Worm (Caenorhabditis elegans) whole organism, L4 larva: ENCODE results near the gene K01A2.6.

ENCODE experiments used
- D1046.2 ChIP-seq: fragments of 200-800 bp; sonication (Bioruptor generic); IDR thresholded peaks from 2 replicates; pipeline ENCODE4 v1.3.6; 2022; ENCODE audit warnings: missing genetic modification characterization, missing compliant biosample characterization
- F37D6.2 ChIP-seq: sonication (generic microtip); optimal IDR thresholded peaks from 2 replicates; lab custom pipeline; 2016; ENCODE audit warnings: mild to moderate bottlenecking, missing genetic modification characterization, missing compliant biosample characterization
- R02D3.7 ChIP-seq: fragments of 150-350 bp; sonication (generic microtip); optimal IDR thresholded peaks from 3 replicates; lab custom pipeline; 2014; ENCODE audit warnings: missing biosample characterization, missing genetic modification characterization
- T26A8.4 ChIP-seq: fragments of 200-800 bp; sonication (Bioruptor generic); IDR thresholded peaks from 2 replicates; pipeline ENCODE4 v1.3.6; 2022; ENCODE audit warnings: missing genetic modification characterization, missing compliant biosample characterization
- Y48G9A.11 ChIP-seq: fragments of 200-800 bp; sonication (Bioruptor generic); IDR thresholded peaks from 2 replicates; pipeline ENCODE4 v1.3.6; 2022; ENCODE audit warnings: missing genetic modification reagents, missing genetic modification characterization, missing compliant biosample characterization
- Y5F2A.4 ChIP-seq: fragments of 200-800 bp; sonication (Bioruptor generic); optimal IDR thresholded peaks from 2 replicates; lab custom pipeline; 2018; ENCODE audit warnings: mild to moderate bottlenecking, missing genetic modification characterization, missing compliant biosample characterization
- Y75B8A.6 ChIP-seq: fragments of 200-800 bp; sonication (Bioruptor generic); IDR thresholded peaks from 2 replicates; pipeline ENCODE4 v1.3.6; 2022; ENCODE audit warnings: missing genetic modification reagents, missing genetic modification characterization, missing compliant biosample characterization
- ZK337.2 ChIP-seq: fragments of 200-800 bp; sonication (Bioruptor generic); IDR thresholded peaks from 2 replicates; pipeline ENCODE4 v1.3.6; 2022; ENCODE audit warnings: missing genetic modification reagents, missing genetic modification characterization, missing compliant biosample characterization
- aly-2 ChIP-seq: sonication (generic microtip); optimal IDR thresholded peaks from 2 replicates; lab custom pipeline; 2018; ENCODE audit warnings: missing biosample characterization, missing genetic modification characterization
- arid-1 ChIP-seq: fragments of 200-800 bp; sonication (Bioruptor generic); conservative IDR thresholded peaks from 2 replicates; pipeline ENCODE4 v1.3.6; 2022; ENCODE audit warnings: missing genetic modification reagents, missing genetic modification characterization, missing compliant biosample characterization
- attf-4 ChIP-seq: sonication (generic microtip); optimal IDR thresholded peaks from 3 replicates; lab custom pipeline; 2017; ENCODE audit warnings: missing biosample characterization, missing genetic modification characterization
- ceh-32 ChIP-seq: sonication (generic microtip); optimal IDR thresholded peaks from 2 replicates; lab custom pipeline; 2016; ENCODE audit warnings: mild to moderate bottlenecking, missing genetic modification characterization, missing compliant biosample characterization; ENCODE audit not compliant: poor library complexity
- ceh-44 ChIP-seq: fragments of 200-800 bp; sonication (Bioruptor generic); IDR thresholded peaks from 2 replicates; pipeline ENCODE4 v1.3.6; 2022; ENCODE audit warnings: missing genetic modification reagents, missing genetic modification characterization, missing compliant biosample characterization
- ctbp-1 ChIP-seq: fragments of 200-800 bp; sonication (Bioruptor generic); IDR thresholded peaks from 2 replicates; pipeline ENCODE4 v1.3.6; 2022; ENCODE audit warnings: missing genetic modification reagents, missing genetic modification characterization, missing compliant biosample characterization
- daf-16 ChIP-seq, 3 experiments: sonication (generic microtip); optimal IDR thresholded peaks; 2 replicates each; lab custom pipeline; 2016 to 2017; ENCODE audit warnings: missing genetic modification characterization in 3 of 3, missing genetic modification reagents in 3 of 3, mild to moderate bottlenecking in 2 of 3, missing compliant biosample characterization in 2 of 3, missing biosample characterization in 1 of 3, moderate library complexity in 1 of 3
- daf-19 ChIP-seq: fragments of 200-800 bp; sonication (Bioruptor generic); conservative IDR thresholded peaks from 2 replicates; pipeline ENCODE4 v1.3.6; 2022; ENCODE audit warnings: missing genetic modification characterization, missing compliant biosample characterization
- daf-8 ChIP-seq: fragments of 200-800 bp; sonication (Bioruptor generic); IDR thresholded peaks from 2 replicates; pipeline ENCODE4 v1.3.6; 2022; ENCODE audit warnings: missing genetic modification characterization, missing compliant biosample characterization
- dmd-8 ChIP-seq: fragments of 200-800 bp; sonication (Bioruptor generic); IDR thresholded peaks from 2 replicates; pipeline ENCODE4 v1.3.6; 2022; ENCODE audit warnings: missing genetic modification characterization, missing compliant biosample characterization
- dpl-1 ChIP-seq: fragments of 150-350 bp; optimal IDR thresholded peaks from 2 replicates; lab custom pipeline; 2014; ENCODE audit warnings: missing biosample characterization, missing genetic modification reagents, missing genetic modification characterization
- hlh-30 ChIP-seq: sonication (generic microtip); optimal IDR thresholded peaks from 2 replicates; lab custom pipeline; 2017; ENCODE audit warnings: antibody characterized with exemption, mild to moderate bottlenecking, missing genetic modification characterization, missing compliant biosample characterization; ENCODE audit not compliant: insufficient read depth
- hmg-1.1 ChIP-seq: fragments of 200-800 bp; sonication (Bioruptor generic); IDR thresholded peaks from 2 replicates; pipeline ENCODE4 v1.3.6; 2022; ENCODE audit warnings: missing genetic modification reagents, missing genetic modification characterization, missing compliant biosample characterization
- jun-1 ChIP-seq: fragments of 150-350 bp; optimal IDR thresholded peaks from 2 replicates; lab custom pipeline; 2014; ENCODE audit warnings: missing biosample characterization, missing genetic modification reagents, missing genetic modification characterization
- lin-15B ChIP-seq: fragments of 150-350 bp; sonication (generic microtip); optimal IDR thresholded peaks from 3 replicates; lab custom pipeline; 2014; ENCODE audit warnings: missing biosample characterization, missing genetic modification characterization
- lin-29 ChIP-seq: fragments of 200-800 bp; sonication (Bioruptor generic); IDR thresholded peaks from 2 replicates; pipeline ENCODE4 v1.3.6; 2022; ENCODE audit warnings: missing genetic modification reagents, missing genetic modification characterization, missing compliant biosample characterization
- lin-38 ChIP-seq: fragments of 200-800 bp; sonication (Bioruptor generic); IDR thresholded peaks from 2 replicates; pipeline ENCODE4 v1.3.6; 2022; ENCODE audit warnings: missing genetic modification reagents, missing genetic modification characterization, missing compliant biosample characterization
- lir-3 ChIP-seq: sonication (generic microtip); optimal IDR thresholded peaks from 2 replicates; lab custom pipeline; 2016; ENCODE audit warnings: mild to moderate bottlenecking, missing genetic modification characterization, missing compliant biosample characterization
- madf-9 ChIP-seq: fragments of 200-800 bp; sonication (Bioruptor generic); conservative IDR thresholded peaks from 2 replicates; pipeline ENCODE4 v1.3.6; 2022; ENCODE audit warnings: missing genetic modification reagents, missing genetic modification characterization, missing compliant biosample characterization
- nhr-102 ChIP-seq: sonication (generic microtip); optimal IDR thresholded peaks from 2 replicates; lab custom pipeline; 2016; ENCODE audit warnings: mild to moderate bottlenecking, missing genetic modification characterization, moderate library complexity, missing compliant biosample characterization
- nhr-11 ChIP-seq: fragments of 150-350 bp; optimal IDR thresholded peaks from 2 replicates; lab custom pipeline; 2014; ENCODE audit warnings: missing biosample characterization, missing genetic modification characterization
- nhr-111 ChIP-seq: fragments of 200-800 bp; sonication (Bioruptor generic); optimal IDR thresholded peaks from 2 replicates; lab custom pipeline; 2018; ENCODE audit warnings: mild to moderate bottlenecking, missing genetic modification characterization, missing compliant biosample characterization
- nhr-237 ChIP-seq: sonication (generic microtip); optimal IDR thresholded peaks from 2 replicates; lab custom pipeline; 2017; ENCODE audit warnings: missing biosample characterization, missing genetic modification characterization
- nhr-25 ChIP-seq: sonication (generic microtip); optimal IDR thresholded peaks from 2 replicates; lab custom pipeline; 2017; ENCODE audit warnings: missing genetic modification characterization, mild to moderate bottlenecking, missing compliant biosample characterization, antibody characterized with exemption, moderate library complexity, borderline replicate concordance; ENCODE audit not compliant: insufficient read depth
- nhr-41 ChIP-seq: fragments of 200-800 bp; sonication (Bioruptor generic); IDR thresholded peaks from 2 replicates; pipeline ENCODE4 v1.3.6; 2022; ENCODE audit warnings: missing genetic modification reagents, missing genetic modification characterization, missing compliant biosample characterization
- nhr-42 ChIP-seq: fragments of 200-800 bp; sonication (Bioruptor generic); IDR thresholded peaks from 2 replicates; pipeline ENCODE4 v1.3.6; 2022; ENCODE audit warnings: missing genetic modification characterization, missing compliant biosample characterization
- nhr-76 ChIP-seq: fragments of 150-350 bp; optimal IDR thresholded peaks from 2 replicates; lab custom pipeline; 2014; ENCODE audit warnings: missing biosample characterization, missing genetic modification characterization
- rbr-2 ChIP-seq: sonication (generic microtip); optimal IDR thresholded peaks from 2 replicates; lab custom pipeline; 2016; ENCODE audit warnings: missing genotype, missing genetic modification characterization, missing compliant biosample characterization
- sdz-12 ChIP-seq: fragments of 200-800 bp; sonication (Bioruptor generic); optimal IDR thresholded peaks from 2 replicates; lab custom pipeline; 2018; ENCODE audit warnings: mild to moderate bottlenecking, missing genetic modification characterization, missing compliant biosample characterization
- snpc-1.2 ChIP-seq: fragments of 200-800 bp; sonication (Bioruptor generic); IDR thresholded peaks from 2 replicates; pipeline ENCODE4 v1.3.6; 2022; ENCODE audit warnings: missing genetic modification reagents, missing genetic modification characterization, missing compliant biosample characterization
- tag-97 ChIP-seq: fragments of 200-800 bp; sonication (Bioruptor generic); IDR thresholded peaks from 2 replicates; pipeline ENCODE4 v1.3.6; 2022; ENCODE audit warnings: missing genetic modification characterization, missing compliant biosample characterization
- unc-39 ChIP-seq: sonication (generic microtip); optimal IDR thresholded peaks from 2 replicates; lab custom pipeline; 2017; ENCODE audit warnings: missing biosample characterization, missing genetic modification characterization
- unc-62 ChIP-seq, 3 experiments: fragments of 150-350 bp in 1 of 3; sonication (generic microtip); optimal IDR thresholded peaks in 2 of 3; peaks in 1 of 3; 1 replicate in 1 of 3; 2 replicates in 2 of 3; lab custom pipeline; 2014 to 2017; ENCODE audit warnings: missing biosample characterization in 3 of 3, missing genetic modification characterization in 3 of 3, missing genetic modification reagents in 3 of 3, missing genotype in 1 of 3
- zag-1 ChIP-seq: fragments of 150-350 bp; optimal IDR thresholded peaks from 2 replicates; lab custom pipeline; 2014; ENCODE audit warnings: missing biosample characterization, missing genetic modification characterization
- zip-2 ChIP-seq: fragments of 150-350 bp; optimal IDR thresholded peaks from 2 replicates; lab custom pipeline; 2014; ENCODE audit warnings: missing biosample characterization, missing genetic modification characterization
- ztf-11 ChIP-seq: fragments of 150-350 bp; optimal IDR thresholded peaks from 2 replicates; lab custom pipeline; 2014; ENCODE audit warnings: missing biosample characterization, missing genetic modification characterization

K01A2.6 gene

ce11 chrII:286551-286724 lies 13.3 kb upstream of the K01A2.6 start, which contains the start of gene misc-1:
Gene misc-1 (plus strand): TSS chrII:286625.
- TF ChIP-seq ceh-44 (GFP tag; lab: Robert Waterston, UW) (no peak), zip-2 (tag; lab: Kevin White, UChicago) (no peak), attf-4 (tag; lab: Kevin White, UChicago) (no peak), ceh-32 (tag; lab: Kevin White, UChicago) (no peak), nhr-41 (GFP tag; lab: Robert Waterston, UW) (no peak), lin-38 (GFP tag; lab: Robert Waterston, UW) (no peak), nhr-11 (tag; lab: Kevin White, UChicago) (no peak), dpl-1 (GFP tag; lab: Kevin White, UChicago) (no peak)

- 0 out of 2 replicates have a peak, but pooled peaks have one; percentile 14 for TF ChIP-seq snpc-1.2 (GFP tag; lab: Robert Waterston, UW)
- peak; percentile 46; the same call in 1 of the 2 replicates for TF ChIP-seq T26A8.4 (GFP tag; lab: Robert Waterston, UW)
- TF ChIP-seq dpl-1 (GFP tag; lab: Kevin White, UChicago): no peak
- peak; percentile 23 for TF ChIP-seq sdz-12 (GFP tag; lab: Kevin White, UChicago)
- TF ChIP-seq nhr-42: peak; percentile 61; the same call in 1 of the 2 replicates
Observed at ce11 chrII:288705-289205, 11.0 kb upstream of the K01A2.6 start, which contains the start of gene mrpl-41. Gene mrpl-41 (plus strand): TSS chrII:288939.

- TF ChIP-seq Y48G9A.11 (GFP tag; lab: Robert Waterston, UW): no peak
- no peak for TF ChIP-seq aly-2 (tag; lab: Kevin White, UChicago)
- TF ChIP-seq nhr-25 (tag; lab: Kevin White, UChicago): no peak
- no peak for TF ChIP-seq daf-16 (GFP tag; optimal IDR thresholded peaks at IDR 0.05; lab: Kevin White, UChicago)
- TF ChIP-seq daf-16 (tag; optimal IDR thresholded peaks at IDR 0.05; lab: Kevin White, UChicago): no peak
- TF ChIP-seq tag-97: no peak
- no peak for TF ChIP-seq nhr-11 (tag; lab: Kevin White, UChicago)
- TF ChIP-seq nhr-237 (tag; lab: Kevin White, UChicago): no peak
- TF ChIP-seq Y75B8A.6 (GFP tag; lab: Robert Waterston, UW): no peak
- TF ChIP-seq F37D6.2: no peak
- TF ChIP-seq nhr-102 (tag; lab: Kevin White, UChicago): no peak
- TF ChIP-seq T26A8.4 (GFP tag; lab: Robert Waterston, UW): no peak
- no peak for TF ChIP-seq zag-1 (tag; lab: Kevin White, UChicago)
- no peak for TF ChIP-seq lir-3 (tag; lab: Kevin White, UChicago)
- no peak for TF ChIP-seq dmd-8 (GFP tag; lab: Robert Waterston, UW)
- no peak for TF ChIP-seq ztf-11
- TF ChIP-seq daf-19: no peak
- TF ChIP-seq ZK337.2 (GFP tag; lab: Robert Waterston, UW): no peak
Observed at ce11 chrII:290282-290681, 9.5 kb upstream of the K01A2.6 start, which contains the start of gene djr-1.1. Gene djr-1.1 (plus strand): TSS chrII:290582.

- TF ChIP-seq nhr-76 (no peak), jun-1 (tag; lab: Kevin White, UChicago) (no peak), attf-4 (tag; lab: Kevin White, UChicago) (no peak), hlh-30 (tag; lab: Kevin White, UChicago) (no peak), Y5F2A.4 (no peak), D1046.2 (no peak), unc-39 (no peak), nhr-237 (tag; lab: Kevin White, UChicago) (no peak), hmg-1.1 (GFP tag; lab: Robert Waterston, UW) (no peak), rbr-2 (tag; lab: Kevin White, UChicago) (no peak), arid-1 (GFP tag; lab: Robert Waterston, UW) (no peak), lin-29 (GFP tag; lab: Robert Waterston, UW) (no peak), R02D3.7 (no peak), lin-15B (tag; lab: Kevin White, UChicago) (no peak), daf-8 (no peak), madf-9 (no peak), nhr-111 (GFP tag; lab: Kevin White, UChicago) (no peak), ctbp-1 (GFP tag; lab: Robert Waterston, UW) (no peak), unc-62 (GFP tag; optimal IDR thresholded peaks at IDR 0.05 in 1 of 2; lab: Kevin White, UChicago) (no peak), unc-62 (tag; optimal IDR thresholded peaks at IDR 0.05; lab: Kevin White, UChicago) (no peak)
Observed at ce11 chrII:294606-295005, 5.2 kb upstream of the K01A2.6 start, which contains the start of gene B0432.11. Gene B0432.11 (minus strand): TSS chrII:294706.
